Worm (Caenorhabditis elegans) whole organism, young adult: ENCODE measurements around the gene C05A9.2.

Source experiments
- dpl-1 ChIP-seq: fragments of 150-350 bp; optimal IDR thresholded peaks from 2 replicates; lab custom pipeline; 2014; ENCODE audit warnings: missing biosample characterization, missing genetic modification reagents, missing genetic modification characterization
- unc-62 ChIP-seq: fragments of 150-350 bp; optimal IDR thresholded peaks from 2 replicates; lab custom pipeline; 2014; ENCODE audit warnings: missing biosample characterization, missing genetic modification reagents, missing genetic modification characterization
- zim-3 ChIP-seq: sonication (generic microtip); optimal IDR thresholded peaks from 2 replicates; lab custom pipeline; 2017; ENCODE audit warnings: mild to moderate bottlenecking, missing genetic modification characterization, moderate library complexity, missing compliant biosample characterization

DNA sequence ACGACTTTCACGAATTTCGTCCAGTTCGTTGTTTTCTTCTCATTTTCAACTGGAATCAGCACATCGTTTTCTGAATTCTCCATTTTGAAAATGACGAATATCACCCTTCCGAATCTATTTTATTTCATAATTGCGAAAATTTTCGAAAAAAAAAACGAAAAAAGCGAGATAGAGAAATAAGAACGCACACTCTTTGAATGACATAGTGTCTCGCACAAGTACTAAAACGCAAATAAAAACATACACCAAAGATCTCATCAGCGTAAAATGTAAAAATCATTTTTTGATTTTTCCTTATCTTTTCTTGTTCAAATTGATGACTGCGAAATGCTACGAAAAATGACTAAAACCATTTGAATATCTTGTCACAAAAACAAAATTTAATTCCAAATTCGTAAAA is 19.8 kb upstream of the C05A9.2 start, which contains the start of gene pgp-8:
- TF ChIP-seq unc-62 (GFP tag; lab: Kevin White, UChicago) (no peak), zim-3 (tag; lab: Kevin White, UChicago) (no peak), dpl-1 (GFP tag; lab: Kevin White, UChicago) (no peak)
